Fruit fly (Drosophila melanogaster): Measurements from ENCODE around the gene cm.

- TF ChIP-seq EcR (GFP tag; optimal IDR thresholded peaks at IDR 0.05) = no peak
- no peak for TF ChIP-seq usp (GFP tag; optimal IDR thresholded peaks at IDR 0.05)
- no peak for TF ChIP-seq Dll (optimal IDR thresholded peaks at IDR 0.05)
- no peak for TF ChIP-seq pan (optimal IDR thresholded peaks at IDR 0.05)
- no peak for TF ChIP-seq psq (optimal IDR thresholded peaks at IDR 0.05)
Measured at dm6 chrX:6993753-6994152, 17.2 kb downstream of the cm start.

Data from whole organism.